Worm (Caenorhabditis elegans) whole organism, L3 larva: ENCODE data around the gene vit-6.

Experiments
- R02D3.7 ChIP-seq: fragments of 150-350 bp; optimal IDR thresholded peaks from 2 replicates; lab custom pipeline; 2014; ENCODE audit warnings: missing biosample characterization, missing genetic modification characterization
- aly-2 ChIP-seq: fragments of 150-350 bp; optimal IDR thresholded peaks from 2 replicates; lab custom pipeline; 2014; ENCODE audit warnings: missing biosample characterization, missing genetic modification characterization
- ceh-82 ChIP-seq: fragments of 150-350 bp; optimal IDR thresholded peaks from 2 replicates; lab custom pipeline; 2014; ENCODE audit warnings: missing biosample characterization, missing genetic modification characterization
- egl-27 ChIP-seq: sonication (generic microtip); optimal IDR thresholded peaks from 4 replicates; lab custom pipeline; 2017; ENCODE audit warnings: missing biosample characterization, missing genetic modification reagents, missing genetic modification characterization
- fos-1 ChIP-seq: fragments of 150-350 bp; optimal IDR thresholded peaks from 2 replicates; lab custom pipeline; 2014; ENCODE audit warnings: missing biosample characterization, missing genetic modification characterization
- lin-39 ChIP-seq: fragments of 150-350 bp; optimal IDR thresholded peaks from 2 replicates; lab custom pipeline; 2018; ENCODE audit warnings: missing biosample characterization, missing genetic modification reagents, missing genetic modification characterization
- nhr-28 ChIP-seq: fragments of 150-350 bp; optimal IDR thresholded peaks from 2 replicates; lab custom pipeline; 2014; ENCODE audit warnings: missing biosample characterization, missing genetic modification characterization
- nhr-67 ChIP-seq: fragments of 150-350 bp; optimal IDR thresholded peaks from 2 replicates; lab custom pipeline; 2014; ENCODE audit warnings: missing biosample characterization, missing genetic modification characterization
- nhr-76 ChIP-seq: fragments of 150-350 bp; sonication (generic microtip); optimal IDR thresholded peaks from 5 replicates; lab custom pipeline; 2014; ENCODE audit warnings: missing biosample characterization, missing genetic modification characterization
- skn-1 ChIP-seq: fragments of 150-350 bp; optimal IDR thresholded peaks from 2 replicates; lab custom pipeline; 2014; ENCODE audit warnings: missing biosample characterization, missing genetic modification characterization
- snpc-4 ChIP-seq: fragments of 150-350 bp; optimal IDR thresholded peaks from 2 replicates; lab custom pipeline; 2014; ENCODE audit warnings: missing biosample characterization, missing genetic modification characterization
- unc-39 ChIP-seq: sonication (generic microtip); optimal IDR thresholded peaks from 4 replicates; lab custom pipeline; 2017; ENCODE audit warnings: missing biosample characterization, missing genetic modification characterization
- ztf-4 ChIP-seq: fragments of 150-350 bp; optimal IDR thresholded peaks from 2 replicates; lab custom pipeline; 2014; ENCODE audit warnings: missing biosample characterization, missing genetic modification characterization

- TF ChIP-seq nhr-76: no peak
- no peak for TF ChIP-seq ztf-4 (tag; lab: Kevin White, UChicago)
- no peak for TF ChIP-seq egl-27
- no peak for TF ChIP-seq fos-1 (tag; lab: Kevin White, UChicago)
- no peak for TF ChIP-seq unc-39
- TF ChIP-seq ceh-82 (tag; lab: Kevin White, UChicago): no peak
- no peak for TF ChIP-seq snpc-4 (tag; lab: Kevin White, UChicago)
- no peak for TF ChIP-seq lin-39 (tag; lab: Kevin White, UChicago)
- TF ChIP-seq nhr-28 (tag; lab: Kevin White, UChicago): no peak
- no peak for TF ChIP-seq skn-1 (tag; lab: Kevin White, UChicago)
- no peak for TF ChIP-seq R02D3.7
- TF ChIP-seq aly-2 (tag; lab: Kevin White, UChicago): no peak
- no peak for TF ChIP-seq nhr-67 (tag; lab: Kevin White, UChicago)
Observed at ce11 chrIV:8302648-8303161, 41.7 kb downstream of the vit-6 start.
